Worm (Caenorhabditis elegans) whole organism, young adult: ENCODE data around the gene msp-45.

Experiments used
- B0019.2 ChIP-seq: fragments of 200-800 bp; sonication (Bioruptor generic); conservative IDR thresholded peaks from 2 replicates; pipeline ENCODE4 v1.3.6; 2022; ENCODE audit warnings: missing genetic modification reagents, missing genetic modification characterization, missing compliant biosample characterization
- B0336.3 ChIP-seq: fragments of 200-800 bp; sonication (Bioruptor generic); IDR thresholded peaks from 2 replicates; pipeline ENCODE4 v1.3.6; 2022; ENCODE audit warnings: missing genetic modification characterization, missing compliant biosample characterization
- F10E7.11 ChIP-seq: sonication (generic microtip); optimal IDR thresholded peaks from 2 replicates; lab custom pipeline; 2017; ENCODE audit warnings: mild to moderate bottlenecking, missing genetic modification characterization, moderate library complexity, missing compliant biosample characterization
- F37B4.10 ChIP-seq: fragments of 200-800 bp; sonication (Bioruptor generic); IDR thresholded peaks from 2 replicates; pipeline ENCODE4 v1.3.6; 2022; ENCODE audit warnings: missing genetic modification characterization, missing compliant biosample characterization
- F39B2.1 ChIP-seq: fragments of 200-800 bp; sonication (Bioruptor generic); IDR thresholded peaks from 2 replicates; pipeline ENCODE4 v1.3.6; 2022; ENCODE audit warnings: missing genetic modification reagents, missing genetic modification characterization, missing compliant biosample characterization
- F49E8.2 ChIP-seq: sonication (generic microtip); optimal IDR thresholded peaks from 3 replicates; lab custom pipeline; 2017; ENCODE audit warnings: missing genetic modification characterization, mild to moderate bottlenecking, missing compliant biosample characterization, antibody characterized with exemption, moderate library complexity; ENCODE audit not compliant: insufficient read depth
- F55B11.4 ChIP-seq: sonication (generic microtip); optimal IDR thresholded peaks from 2 replicates; lab custom pipeline; 2016; ENCODE audit warnings: missing compliant biosample characterization, missing genetic modification characterization, borderline replicate concordance; ENCODE audit not compliant: insufficient read depth
- K11D2.4 ChIP-seq: fragments of 200-800 bp; sonication (Bioruptor generic); IDR thresholded peaks from 2 replicates; pipeline ENCODE4 v1.3.6; 2022; ENCODE audit warnings: missing genetic modification reagents, missing genetic modification characterization, missing compliant biosample characterization
- K12H6.12 ChIP-seq: fragments of 200-800 bp; sonication (Bioruptor generic); optimal IDR thresholded peaks from 2 replicates; lab custom pipeline; 2018; ENCODE audit warnings: mild to moderate bottlenecking, missing genetic modification characterization, missing compliant biosample characterization
- Y53F4B.3 ChIP-seq: fragments of 200-800 bp; sonication (Bioruptor generic); IDR thresholded peaks from 2 replicates; pipeline ENCODE4 v1.3.6; 2022; ENCODE audit warnings: missing genetic modification reagents, missing genetic modification characterization, missing compliant biosample characterization
- Y53G8AR.9 ChIP-seq: fragments of 200-800 bp; sonication (Bioruptor generic); conservative IDR thresholded peaks from 2 replicates; pipeline ENCODE4 v1.3.6; 2022; ENCODE audit warnings: missing genetic modification reagents, missing genetic modification characterization, missing compliant biosample characterization
- Y56A3A.18 ChIP-seq: fragments of 200-800 bp; sonication (Bioruptor generic); IDR thresholded peaks from 2 replicates; pipeline ENCODE4 v1.3.6; 2022; ENCODE audit warnings: missing genetic modification reagents, missing genetic modification characterization, missing compliant biosample characterization
- Y67H2A.10 ChIP-seq: fragments of 200-800 bp; sonication (Bioruptor generic); conservative IDR thresholded peaks from 2 replicates; pipeline ENCODE4 v1.3.6; 2022; ENCODE audit warnings: missing genetic modification reagents, missing genetic modification characterization, missing compliant biosample characterization
- ama-1 ChIP-seq, 3 experiments: fragments of 150-350 bp in 1 of 3; sonication (generic microtip) in 2 of 3; optimal IDR thresholded peaks; 2 replicates each; lab custom pipeline; 2014 to 2018; ENCODE audit warnings: missing biosample characterization in 2 of 3, missing genetic modification characterization in 2 of 3, missing genetic modification reagents in 2 of 3
- aptf-2 ChIP-seq: fragments of 200-800 bp; sonication (Bioruptor generic); conservative IDR thresholded peaks from 2 replicates; pipeline ENCODE4 v1.3.6; 2022; ENCODE audit warnings: missing genetic modification reagents, missing genetic modification characterization, missing compliant biosample characterization
- aptf-3 ChIP-seq: fragments of 200-800 bp; sonication (Bioruptor generic); IDR thresholded peaks from 2 replicates; pipeline ENCODE4 v1.3.6; 2022; ENCODE audit warnings: missing genetic modification characterization, missing compliant biosample characterization
- attf-6 ChIP-seq: fragments of 200-800 bp; sonication (Bioruptor generic); IDR thresholded peaks from 2 replicates; pipeline ENCODE4 v1.3.6; 2022; ENCODE audit warnings: missing genetic modification reagents, missing genetic modification characterization, missing compliant biosample characterization
- bed-1 ChIP-seq: fragments of 200-800 bp; sonication (Bioruptor generic); IDR thresholded peaks from 2 replicates; pipeline ENCODE4 v1.3.6; 2022; ENCODE audit warnings: missing genetic modification reagents, missing genetic modification characterization, missing compliant biosample characterization
- bed-2 ChIP-seq: fragments of 200-800 bp; sonication (Bioruptor generic); IDR thresholded peaks from 2 replicates; pipeline ENCODE4 v1.3.6; 2022; ENCODE audit warnings: missing genetic modification reagents, missing genetic modification characterization, missing compliant biosample characterization
- ccch-3 ChIP-seq: fragments of 200-800 bp; sonication (Bioruptor generic); optimal IDR thresholded peaks from 2 replicates; lab custom pipeline; 2018; ENCODE audit warnings: mild to moderate bottlenecking, missing genetic modification characterization, missing compliant biosample characterization
- ceh-40 ChIP-seq: fragments of 200-800 bp; sonication (Bioruptor generic); IDR thresholded peaks from 2 replicates; pipeline ENCODE4 v1.3.6; 2022; ENCODE audit warnings: missing genetic modification characterization, missing compliant biosample characterization
- die-1 ChIP-seq: sonication (generic microtip); optimal IDR thresholded peaks from 2 replicates; lab custom pipeline; 2016; ENCODE audit warnings: missing genotype, mild to moderate bottlenecking, missing genetic modification characterization, missing compliant biosample characterization
- dpff-1 ChIP-seq: sonication (generic microtip); optimal IDR thresholded peaks from 2 replicates; lab custom pipeline; 2017; ENCODE audit warnings: mild to moderate bottlenecking, missing genetic modification characterization, missing compliant biosample characterization
- dpl-1 ChIP-seq: fragments of 150-350 bp; optimal IDR thresholded peaks from 2 replicates; lab custom pipeline; 2014; ENCODE audit warnings: missing biosample characterization, missing genetic modification reagents, missing genetic modification characterization
- egl-18 ChIP-seq: fragments of 200-800 bp; sonication (Bioruptor generic); IDR thresholded peaks from 2 replicates; pipeline ENCODE4 v1.3.6; 2022; ENCODE audit warnings: missing genetic modification reagents, missing genetic modification characterization, missing compliant biosample characterization
- egrh-3 ChIP-seq: fragments of 200-800 bp; sonication (Bioruptor generic); IDR thresholded peaks from 2 replicates; pipeline ENCODE4 v1.3.6; 2022; ENCODE audit warnings: missing genetic modification reagents, missing genetic modification characterization, missing compliant biosample characterization
- ekl-4 ChIP-seq: fragments of 200-800 bp; sonication (Bioruptor generic); IDR thresholded peaks from 2 replicates; pipeline ENCODE4 v1.3.6; 2022; ENCODE audit warnings: missing genetic modification reagents, missing genetic modification characterization, missing compliant biosample characterization
- ets-4 ChIP-seq: fragments of 200-800 bp; sonication (Bioruptor generic); optimal IDR thresholded peaks from 2 replicates; lab custom pipeline; 2018; ENCODE audit warnings: mild to moderate bottlenecking, missing genetic modification characterization, missing compliant biosample characterization
- gei-17 ChIP-seq: fragments of 200-800 bp; sonication (Bioruptor generic); optimal IDR thresholded peaks from 2 replicates; lab custom pipeline; 2018; ENCODE audit warnings: mild to moderate bottlenecking, missing genetic modification characterization, missing compliant biosample characterization
- hlh-26 ChIP-seq: fragments of 200-800 bp; sonication (Bioruptor generic); conservative IDR thresholded peaks from 2 replicates; pipeline ENCODE4 v1.3.6; 2022; ENCODE audit warnings: missing genetic modification reagents, missing genetic modification characterization, missing compliant biosample characterization
- hmg-20 ChIP-seq: fragments of 200-800 bp; sonication (Bioruptor generic); IDR thresholded peaks from 2 replicates; pipeline ENCODE4 v1.3.6; 2022; ENCODE audit warnings: missing genetic modification reagents, missing genetic modification characterization, missing compliant biosample characterization
- lag-1 ChIP-seq: fragments of 200-800 bp; sonication (Bioruptor generic); IDR thresholded peaks from 2 replicates; pipeline ENCODE4 v1.3.6; 2022; ENCODE audit warnings: missing genetic modification reagents, missing genetic modification characterization, missing compliant biosample characterization
- let-526 ChIP-seq: fragments of 200-800 bp; sonication (Bioruptor generic); IDR thresholded peaks from 2 replicates; pipeline ENCODE4 v1.3.6; 2022; ENCODE audit warnings: missing genetic modification reagents, missing genetic modification characterization, missing compliant biosample characterization
- lin-26 ChIP-seq: fragments of 200-800 bp; sonication (Bioruptor generic); IDR thresholded peaks from 2 replicates; pipeline ENCODE4 v1.3.6; 2022; ENCODE audit warnings: missing genetic modification reagents, missing genetic modification characterization, missing compliant biosample characterization
- nfya-1 ChIP-seq: sonication (generic microtip); optimal IDR thresholded peaks from 2 replicates; lab custom pipeline; 2017; ENCODE audit warnings: antibody characterized with exemption, missing compliant biosample characterization, missing genetic modification characterization, borderline replicate concordance; ENCODE audit not compliant: insufficient read depth
- nfya-2 ChIP-seq: fragments of 200-800 bp; sonication (Bioruptor generic); IDR thresholded peaks from 2 replicates; pipeline ENCODE4 v1.3.6; 2022; ENCODE audit warnings: missing genetic modification reagents, missing genetic modification characterization, missing compliant biosample characterization
- rec-8 ChIP-seq, 2 experiments: sonication (generic microtip); optimal IDR thresholded peaks; 2 replicates each; lab custom pipeline; 2016; ENCODE audit warnings: mild to moderate bottlenecking in 2 of 2, missing genetic modification characterization in 2 of 2, missing genetic modification reagents in 2 of 2, missing genotype in 2 of 2, missing biosample characterization in 1 of 2, missing compliant biosample characterization in 1 of 2, moderate library complexity in 1 of 2
- somi-1 ChIP-seq: fragments of 200-800 bp; sonication (Bioruptor generic); optimal IDR thresholded peaks from 2 replicates; lab custom pipeline; 2018; ENCODE audit warnings: mild to moderate bottlenecking, missing genetic modification characterization, missing compliant biosample characterization
- tbp1 ChIP-seq: fragments of 200-800 bp; sonication (Bioruptor generic); optimal IDR thresholded peaks from 2 replicates; lab custom pipeline; 2018; ENCODE audit warnings: mild to moderate bottlenecking, missing genetic modification characterization, missing compliant biosample characterization
- tbx-9 ChIP-seq: sonication (generic microtip); optimal IDR thresholded peaks from 2 replicates; lab custom pipeline; 2016; ENCODE audit warnings: borderline replicate concordance, missing genetic modification characterization, inconsistent platforms, missing compliant biosample characterization
- ztf-22 ChIP-seq: fragments of 200-800 bp; sonication (Bioruptor generic); optimal IDR thresholded peaks from 2 replicates; lab custom pipeline; 2018; ENCODE audit warnings: mild to moderate bottlenecking, missing genetic modification characterization, moderate library complexity, missing compliant biosample characterization
- ztf-25 ChIP-seq: fragments of 200-800 bp; sonication (Bioruptor generic); IDR thresholded peaks from 2 replicates; pipeline ENCODE4 v1.3.6; 2022; ENCODE audit warnings: missing genetic modification reagents, missing genetic modification characterization, missing compliant biosample characterization
- ztf-28 ChIP-seq: fragments of 200-800 bp; sonication (Bioruptor generic); IDR thresholded peaks from 2 replicates; pipeline ENCODE4 v1.3.6; 2022; ENCODE audit warnings: missing genetic modification reagents, missing genetic modification characterization, missing compliant biosample characterization
- ztf-3 ChIP-seq: fragments of 200-800 bp; sonication (Bioruptor generic); optimal IDR thresholded peaks from 2 replicates; lab custom pipeline; 2018; ENCODE audit warnings: mild to moderate bottlenecking, missing genetic modification characterization, missing compliant biosample characterization

Gene msp-45

ce11 chrII:5171610-5172009 is 14.7 kb upstream of the msp-45 start, which contains the start of gene C27D6.15:
Gene C27D6.15, plus strand, starts transcription at chrII:5171910.
- TF ChIP-seq F37B4.10, result no peak
- TF ChIP-seq ceh-40, result no peak
- no peak for TF ChIP-seq Y56A3A.18 (GFP tag; lab: Robert Waterston, UW)
- TF ChIP-seq hmg-20 (GFP tag; lab: Robert Waterston, UW), result no peak
- no peak for TF ChIP-seq B0336.3 (GFP tag; lab: Robert Waterston, UW)
- no peak for TF ChIP-seq ztf-25
- TF ChIP-seq Y53G8AR.9 (GFP tag; lab: Robert Waterston, UW), result no peak
- no peak for TF ChIP-seq gei-17
- TF ChIP-seq rec-8 (tag; optimal IDR thresholded peaks at IDR 0.05; lab: Kevin White, UChicago), result no peak
- TF ChIP-seq dpff-1 (tag; lab: Kevin White, UChicago), result no peak
- no peak for TF ChIP-seq F39B2.1 (GFP tag; lab: Robert Waterston, UW)
- TF ChIP-seq ets-4, result no peak
- no peak for TF ChIP-seq nfya-2 (GFP tag; lab: Robert Waterston, UW)

- TF ChIP-seq ztf-3 (GFP tag; lab: Kevin White, UChicago), result no peak
- TF ChIP-seq attf-6 (GFP tag; lab: Robert Waterston, UW), result no peak
- no peak for TF ChIP-seq bed-1 (GFP tag; lab: Robert Waterston, UW)
- TF ChIP-seq Y53F4B.3 (GFP tag; lab: Robert Waterston, UW), result no peak
- no peak for TF ChIP-seq ztf-28 (GFP tag; lab: Robert Waterston, UW)
- no peak for TF ChIP-seq F37B4.10
Measured at ce11 chrII:5170932-5171331, 14.0 kb upstream of the msp-45 start, which contains the start of gene srb-1. Gene srb-1, minus strand, starts transcription at chrII:5171032.

ce11 chrII:5166738-5167137 is 9.9 kb upstream of the msp-45 start, which contains the start of gene srb-3:
Gene srb-3, minus strand, starts transcription at chrII:5166838.
- TF ChIP-seq bed-2 (GFP tag; lab: Robert Waterston, UW) (no peak), ztf-3 (GFP tag; lab: Kevin White, UChicago) (no peak), F49E8.2 (tag; lab: Kevin White, UChicago) (no peak), F55B11.4 (tag; lab: Kevin White, UChicago) (no peak), gei-17 (no peak), egrh-3 (GFP tag; lab: Robert Waterston, UW) (no peak), Y53G8AR.9 (GFP tag; lab: Robert Waterston, UW) (no peak), ztf-22 (GFP tag; lab: Kevin White, UChicago) (no peak), somi-1 (GFP tag; lab: Kevin White, UChicago) (no peak), K12H6.12 (no peak), die-1 (tag; lab: Kevin White, UChicago) (no peak), F10E7.11 (tag; lab: Kevin White, UChicago) (no peak), ekl-4 (no peak), B0019.2 (GFP tag; lab: Robert Waterston, UW) (no peak), hlh-26 (GFP tag; lab: Robert Waterston, UW) (no peak), aptf-2 (GFP tag; lab: Robert Waterston, UW) (no peak), aptf-3 (no peak), dpl-1 (GFP tag; lab: Kevin White, UChicago) (no peak), tbp1 (GFP tag; lab: Kevin White, UChicago) (no peak)

- TF ChIP-seq ccch-3 (GFP tag; lab: Kevin White, UChicago) (no peak), lin-26 (GFP tag; lab: Robert Waterston, UW) (no peak), lag-1 (GFP tag; lab: Robert Waterston, UW) (no peak), K11D2.4 (GFP tag; lab: Robert Waterston, UW) (no peak), F37B4.10 (no peak), Y67H2A.10 (GFP tag; lab: Robert Waterston, UW) (no peak), egl-18 (GFP tag; lab: Robert Waterston, UW) (no peak), rec-8 (tag; optimal IDR thresholded peaks at IDR 0.05; lab: Kevin White, UChicago) (no peak), tbx-9 (tag; lab: Kevin White, UChicago) (no peak), ztf-28 (GFP tag; lab: Robert Waterston, UW) (no peak), let-526 (GFP tag; lab: Robert Waterston, UW) (no peak), ama-1 (optimal IDR thresholded peaks at IDR 0.05; lab: Kevin White, UChicago) (no peak), ama-1 (GFP tag; optimal IDR thresholded peaks at IDR 0.05; lab: Kevin White, UChicago) (no peak), nfya-1 (tag; lab: Kevin White, UChicago) (no peak)
Measured at ce11 chrII:5163283-5163682, 6.4 kb upstream of the msp-45 start, which contains the start of gene srb-5. Gene srb-5, minus strand, starts transcription at chrII:5163383.
